Worm (Caenorhabditis elegans) whole organism, early embryonic: ENCODE data around the gene daf-19.

ENCODE experiments used
- B0310.2 ChIP-seq: sonication (generic microtip); optimal IDR thresholded peaks from 2 replicates; lab custom pipeline; 2016; ENCODE audit warnings: mild to moderate bottlenecking, missing genetic modification characterization, missing compliant biosample characterization
- F13C5.2 ChIP-seq: sonication (generic microtip); optimal IDR thresholded peaks from 2 replicates; lab custom pipeline; 2017; ENCODE audit warnings: mild to moderate bottlenecking, missing genetic modification characterization, inconsistent platforms, missing compliant biosample characterization
- ama-1 ChIP-seq: fragments of 150-350 bp; optimal IDR thresholded peaks from 2 replicates; lab custom pipeline; 2014
- ceh-36 ChIP-seq: sonication (generic microtip); optimal IDR thresholded peaks from 2 replicates; lab custom pipeline; 2016; ENCODE audit warnings: missing genetic modification characterization, inconsistent platforms, missing compliant biosample characterization
- hmg-4 ChIP-seq: fragments of 200-800 bp; sonication (Bioruptor generic); optimal IDR thresholded peaks from 2 replicates; lab custom pipeline; 2018; ENCODE audit warnings: mild to moderate bottlenecking, missing genetic modification characterization, missing compliant biosample characterization
- pes-1 ChIP-seq: fragments of 200-800 bp; sonication (Bioruptor generic); IDR thresholded peaks from 2 replicates; pipeline ENCODE4 v1.3.6; 2022; ENCODE audit warnings: missing genetic modification reagents, missing genetic modification characterization, missing compliant biosample characterization
- scrt-1 ChIP-seq: fragments of 200-800 bp; sonication (Bioruptor generic); IDR thresholded peaks from 2 replicates; pipeline ENCODE4 v1.3.6; 2022; ENCODE audit warnings: missing genetic modification characterization, missing compliant biosample characterization
- tbx-11 ChIP-seq: fragments of 200-800 bp; sonication (Bioruptor generic); IDR thresholded peaks from 2 replicates; pipeline ENCODE4 v1.3.6; 2022; ENCODE audit warnings: missing genetic modification characterization, missing compliant biosample characterization
- tbx-37 ChIP-seq: fragments of 200-800 bp; sonication (Bioruptor generic); conservative IDR thresholded peaks from 2 replicates; pipeline ENCODE4 v1.3.6; 2022; ENCODE audit warnings: missing genetic modification reagents, missing genetic modification characterization, missing compliant biosample characterization
- tra-4 ChIP-seq: sonication (generic microtip); optimal IDR thresholded peaks from 2 replicates; lab custom pipeline; 2017; ENCODE audit warnings: missing genetic modification characterization, missing compliant biosample characterization

DNA sequence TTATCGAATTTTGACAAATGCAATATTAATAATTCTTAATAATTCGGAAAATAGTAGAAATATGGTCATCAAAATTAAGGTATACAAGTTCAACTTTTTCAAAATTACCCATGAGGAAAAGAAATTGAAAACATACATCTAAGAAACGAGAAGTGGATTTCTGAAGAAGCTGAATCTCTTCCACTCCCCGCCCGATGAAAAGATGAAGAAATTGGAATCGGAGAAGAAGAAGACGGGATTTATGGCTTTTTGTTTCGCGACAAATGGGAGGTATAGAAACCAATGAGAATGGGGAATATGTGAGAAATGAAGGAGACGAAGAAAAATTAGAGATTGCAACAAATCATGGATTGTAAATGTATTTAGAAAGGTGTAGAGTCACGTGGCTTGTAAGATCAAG, 33.9 kb upstream of the daf-19 start:
- no peak for TF ChIP-seq B0310.2 (tag; lab: Kevin White, UChicago)
- TF ChIP-seq pes-1 = no peak
- no peak for TF ChIP-seq F13C5.2 (tag; lab: Kevin White, UChicago)
- no peak for TF ChIP-seq ama-1 (lab: Kevin White, UChicago)
- no peak for TF ChIP-seq hmg-4
- no peak for TF ChIP-seq scrt-1 (GFP tag; lab: Robert Waterston, UW)
- no peak for TF ChIP-seq tra-4
- no peak for TF ChIP-seq ceh-36 (tag; lab: Kevin White, UChicago)
- TF ChIP-seq tbx-11 = no peak
- TF ChIP-seq tbx-37 (GFP tag; lab: Robert Waterston, UW) = no peak
